Fruit fly (Drosophila melanogaster) whole organism, embryonic: ENCODE data around the gene pnr.

Experiments used
- ATbp ChIP-seq: fragments of 200-800 bp; sonication (Bioruptor generic); optimal IDR thresholded peaks from 2 replicates; lab custom pipeline; 2017; ENCODE audit warnings: missing biosample characterization, mild to moderate bottlenecking, missing genetic modification characterization, missing genetic modification reagents
- Aef1 ChIP-seq: fragments of 200-800 bp; sonication (Bioruptor generic); IDR thresholded peaks from 3 replicates; pipeline ENCODE4 v1.3.6; 2022; ENCODE audit warnings: missing biosample characterization, missing genetic modification characterization
- Atf3 ChIP-seq: fragments of 200-800 bp; sonication (Bioruptor generic); optimal IDR thresholded peaks from 3 replicates; lab custom pipeline; 2016; ENCODE audit warnings: missing biosample characterization, missing genetic modification characterization
- Bdp1 ChIP-seq: fragments of 200-800 bp; sonication (Bioruptor generic); optimal IDR thresholded peaks from 3 replicates; lab custom pipeline; 2016; ENCODE audit warnings: missing biosample characterization, missing genetic modification characterization
- CG10274 ChIP-seq: fragments of 200-800 bp; sonication (Bioruptor generic); optimal IDR thresholded peaks from 3 replicates; lab custom pipeline; 2017; ENCODE audit warnings: missing biosample characterization, mild to moderate bottlenecking, missing genetic modification characterization
- CG11247 ChIP-seq: fragments of 200-800 bp; sonication (Bioruptor generic); IDR thresholded peaks from 2 replicates; pipeline ENCODE4 v1.3.6; 2022; ENCODE audit warnings: missing biosample characterization, missing genetic modification characterization
- CG11723 ChIP-seq: fragments of 200-800 bp; sonication (Bioruptor generic); optimal IDR thresholded peaks from 2 replicates; lab custom pipeline; 2017; ENCODE audit warnings: missing biosample characterization, mild to moderate bottlenecking, missing genetic modification characterization
- CG15514 ChIP-seq: fragments of 200-800 bp; sonication (Bioruptor generic); optimal IDR thresholded peaks from 3 replicates; lab custom pipeline; 2017; ENCODE audit warnings: missing biosample characterization, missing genetic modification characterization, mild to moderate bottlenecking, moderate library complexity, missing genetic modification reagents
- CG16813 ChIP-seq: fragments of 200-800 bp; sonication (Bioruptor generic); IDR thresholded peaks from 3 replicates; pipeline ENCODE4 v1.3.6; 2022; ENCODE audit warnings: missing biosample characterization, missing genetic modification characterization; ENCODE audit not compliant: partially characterized antibody
- CG17385 ChIP-seq: fragments of 200-800 bp; sonication (Bioruptor generic); optimal IDR thresholded peaks from 3 replicates; lab custom pipeline; 2018; ENCODE audit warnings: missing biosample characterization, mild to moderate bottlenecking, missing genetic modification characterization
- CG18764 ChIP-seq: fragments of 200-800 bp; sonication (Bioruptor generic); optimal IDR thresholded peaks from 3 replicates; lab custom pipeline; 2016; ENCODE audit warnings: missing biosample characterization, missing genetic modification characterization
- CG2120 ChIP-seq: fragments of 200-800 bp; sonication (Bioruptor generic); optimal IDR thresholded peaks from 3 replicates; lab custom pipeline; 2016; ENCODE audit warnings: missing biosample characterization, missing genetic modification characterization
- CG2889 ChIP-seq: fragments of 200-800 bp; sonication (Bioruptor generic); IDR thresholded peaks from 3 replicates; pipeline ENCODE4 v1.3.6; 2022; ENCODE audit warnings: missing biosample characterization, missing genetic modification characterization
- CG3726 ChIP-seq: fragments of 200-800 bp; sonication (Bioruptor generic); IDR thresholded peaks from 3 replicates; pipeline ENCODE4, ENCODE4 v1.3.6; 2022; ENCODE audit warnings: missing biosample characterization, missing genetic modification characterization
- CG3838 ChIP-seq: fragments of 200-800 bp; sonication (Bioruptor generic); optimal IDR thresholded peaks from 3 replicates; lab custom pipeline; 2016; ENCODE audit warnings: missing biosample characterization, missing genetic modification characterization
- CG3847 ChIP-seq: fragments of 200-800 bp; sonication (Bioruptor generic); IDR thresholded peaks from 2 replicates; pipeline ENCODE4 v1.3.6; 2022; ENCODE audit warnings: missing biosample characterization, missing genetic modification characterization
- CG4282 ChIP-seq: fragments of 200-800 bp; sonication (Bioruptor generic); optimal IDR thresholded peaks from 2 replicates; lab custom pipeline; 2016; ENCODE audit warnings: missing biosample characterization, missing genetic modification characterization
- CG6854 ChIP-seq: fragments of 200-800 bp; sonication (Bioruptor generic); optimal IDR thresholded peaks from 3 replicates; lab custom pipeline; 2017; ENCODE audit warnings: missing biosample characterization, mild to moderate bottlenecking, missing genetic modification characterization
- CG8944 ChIP-seq: fragments of 200-800 bp; sonication (Bioruptor generic); optimal IDR thresholded peaks from 3 replicates; lab custom pipeline; 2016; ENCODE audit warnings: missing biosample characterization, missing genetic modification characterization
- CG9876 ChIP-seq: fragments of 200-800 bp; sonication (Bioruptor generic); optimal IDR thresholded peaks from 2 replicates; lab custom pipeline; 2016; ENCODE audit warnings: missing biosample characterization, missing genetic modification characterization
- CrebB ChIP-seq: fragments of 200-800 bp; sonication (Bioruptor generic); optimal IDR thresholded peaks from 3 replicates; lab custom pipeline; 2018; ENCODE audit warnings: missing biosample characterization, mild to moderate bottlenecking, missing genetic modification characterization
- D ChIP-seq, 2 experiments: fragments of 200-800 bp in 1 of 2; fragments of >200 bp in 1 of 2; sonication (Bioruptor generic) in 1 of 2; optimal IDR thresholded peaks; 2 replicates in 1 of 2; 3 replicates in 1 of 2; lab custom pipeline; 2017; ENCODE audit warnings: mild to moderate bottlenecking in 1 of 2, missing biosample characterization in 1 of 2, missing genetic modification characterization in 1 of 2, missing genetic modification reagents in 1 of 2
- D19A ChIP-seq: fragments of 200-800 bp; optimal IDR thresholded peaks from 3 replicates; lab custom pipeline; 2019; ENCODE audit warnings: missing biosample characterization, mild to moderate bottlenecking, missing genetic modification characterization, moderate library complexity
- D19B ChIP-seq: fragments of 200-800 bp; sonication (Bioruptor generic); optimal IDR thresholded peaks from 2 replicates; lab custom pipeline; 2017; ENCODE audit warnings: missing biosample characterization, mild to moderate bottlenecking, missing genetic modification characterization
- E2f1 ChIP-seq: fragments of 200-800 bp; sonication (Bioruptor generic); IDR thresholded peaks from 2 replicates; pipeline ENCODE4 v1.3.6; 2022; ENCODE audit warnings: missing biosample characterization, missing genetic modification characterization
- GATAe ChIP-seq: fragments of 200-800 bp; sonication (Bioruptor generic); conservative IDR thresholded peaks from 2 replicates; pipeline ENCODE4 v1.3.6; 2022; ENCODE audit warnings: missing biosample characterization, missing genetic modification characterization
- Gug ChIP-seq: fragments of 200-800 bp; sonication (Bioruptor generic); IDR thresholded peaks from 4 replicates; pipeline ENCODE4 v1.3.6; 2022; ENCODE audit warnings: missing biosample characterization, missing genetic modification characterization
- PHDP ChIP-seq: fragments of 200-800 bp; sonication (Bioruptor generic); optimal IDR thresholded peaks from 3 replicates; lab custom pipeline; 2018; ENCODE audit warnings: missing biosample characterization, mild to moderate bottlenecking, missing genetic modification characterization, moderate library complexity
- Rfx ChIP-seq: fragments of 200-800 bp; sonication (Bioruptor generic); IDR thresholded peaks from 2 replicates; pipeline ENCODE4 v1.3.6; 2022; ENCODE audit warnings: missing biosample characterization, missing genetic modification characterization
- Side ChIP-seq: fragments of 200-800 bp; sonication (Bioruptor generic); optimal IDR thresholded peaks from 2 replicates; lab custom pipeline; 2016; ENCODE audit warnings: missing biosample characterization, missing genetic modification characterization
- Sox100B ChIP-seq: fragments of 200-800 bp; sonication (Bioruptor generic); optimal IDR thresholded peaks from 3 replicates; lab custom pipeline; 2018; ENCODE audit warnings: missing biosample characterization, mild to moderate bottlenecking, missing genetic modification characterization
- bigmax ChIP-seq: fragments of 200-800 bp; sonication (Bioruptor generic); optimal IDR thresholded peaks from 2 replicates; lab custom pipeline; 2018; ENCODE audit warnings: missing biosample characterization, mild to moderate bottlenecking, missing genetic modification characterization
- br ChIP-seq: fragments of >200 bp; optimal IDR thresholded peaks from 2 replicates; lab custom pipeline; 2017
- btn ChIP-seq: fragments of 200-800 bp; sonication (Bioruptor generic); optimal IDR thresholded peaks from 2 replicates; lab custom pipeline; 2016; ENCODE audit warnings: missing biosample characterization, missing genetic modification characterization
- cg ChIP-seq: fragments of 200-800 bp; sonication (Bioruptor generic); optimal IDR thresholded peaks from 3 replicates; lab custom pipeline; 2019; ENCODE audit warnings: missing biosample characterization, mild to moderate bottlenecking, missing genetic modification characterization, moderate library complexity
- chinmo ChIP-seq: fragments of 200-800 bp; sonication (Bioruptor generic); IDR thresholded peaks from 4 replicates; pipeline ENCODE4 v1.3.6; 2022; ENCODE audit warnings: missing biosample characterization, missing genetic modification characterization; ENCODE audit not compliant: partially characterized antibody
- corto ChIP-seq: fragments of 200-800 bp; sonication (Bioruptor generic); optimal IDR thresholded peaks from 2 replicates; lab custom pipeline; 2016; ENCODE audit warnings: missing biosample characterization, mild to moderate bottlenecking, missing genetic modification characterization, moderate library complexity
- danr ChIP-seq: fragments of 200-800 bp; sonication (Bioruptor generic); IDR thresholded peaks from 2 replicates; pipeline ENCODE4 v1.3.6; 2022; ENCODE audit warnings: missing biosample characterization, missing genetic modification characterization
- dmrt99B ChIP-seq: fragments of 200-800 bp; sonication (Bioruptor generic); optimal IDR thresholded peaks from 2 replicates; lab custom pipeline; 2018; ENCODE audit warnings: missing biosample characterization, mild to moderate bottlenecking, missing genetic modification characterization, moderate library complexity
- exex ChIP-seq: fragments of 200-800 bp; sonication (Bioruptor generic); optimal IDR thresholded peaks from 4 replicates; lab custom pipeline; 2018; ENCODE audit warnings: missing biosample characterization, mild to moderate bottlenecking, missing genetic modification characterization, moderate library complexity
- gcm ChIP-seq: fragments of 200-800 bp; sonication (Bioruptor generic); optimal IDR thresholded peaks from 2 replicates; lab custom pipeline; 2019; ENCODE audit warnings: missing biosample characterization, mild to moderate bottlenecking, missing genetic modification characterization, moderate library complexity
- gro ChIP-seq: fragments of 200-800 bp; sonication (Bioruptor generic); optimal IDR thresholded peaks from 2 replicates; lab custom pipeline; 2016; ENCODE audit warnings: missing biosample characterization, missing genetic modification characterization
- gsb-n ChIP-seq: fragments of 200-800 bp; sonication (Bioruptor generic); optimal IDR thresholded peaks from 3 replicates; lab custom pipeline; 2018; ENCODE audit warnings: missing biosample characterization, mild to moderate bottlenecking, missing genetic modification characterization
- kay ChIP-seq: fragments of 200-800 bp; sonication (Bioruptor generic); optimal IDR thresholded peaks from 2 replicates; lab custom pipeline; 2016; ENCODE audit warnings: missing biosample characterization, missing genetic modification characterization
- luna ChIP-seq: fragments of 200-800 bp; sonication (Bioruptor generic); optimal IDR thresholded peaks from 2 replicates; lab custom pipeline; 2016; ENCODE audit warnings: missing biosample characterization, missing genetic modification characterization
- nau ChIP-seq: fragments of 200-800 bp; sonication (Bioruptor generic); optimal IDR thresholded peaks from 3 replicates; lab custom pipeline; 2017; ENCODE audit warnings: missing biosample characterization, mild to moderate bottlenecking, missing genetic modification characterization, missing genetic modification reagents
- salm ChIP-seq: fragments of 200-800 bp; sonication (Bioruptor generic); optimal IDR thresholded peaks from 2 replicates; lab custom pipeline; 2018; ENCODE audit warnings: missing biosample characterization, mild to moderate bottlenecking, missing genetic modification characterization
- sens-2 ChIP-seq: fragments of 200-800 bp; sonication (Bioruptor generic); IDR thresholded peaks from 2 replicates; pipeline ENCODE4 v1.3.6; 2022; ENCODE audit warnings: missing biosample characterization, missing genetic modification characterization
- tap ChIP-seq: fragments of 200-800 bp; optimal IDR thresholded peaks from 3 replicates; lab custom pipeline; 2019; ENCODE audit warnings: missing biosample characterization, mild to moderate bottlenecking, missing genetic modification characterization, moderate library complexity
- tup ChIP-seq: fragments of 200-800 bp; sonication (Bioruptor generic); optimal IDR thresholded peaks from 2 replicates; lab custom pipeline; 2016; ENCODE audit warnings: missing biosample characterization, mild to moderate bottlenecking, missing genetic modification characterization, moderate library complexity
- wek ChIP-seq: fragments of 200-800 bp; sonication (Bioruptor generic); optimal IDR thresholded peaks from 3 replicates; lab custom pipeline; 2018; ENCODE audit warnings: missing biosample characterization, mild to moderate bottlenecking, missing genetic modification characterization, moderate library complexity

The pnr gene

dm6 chr3R:16049369-16049768 lies 23.5 kb downstream of the pnr start, which contains the start of the genes IKKbeta and CG5013 (continued):
- peak; percentile 45; the same call in 1 of the 2 replicates for TF ChIP-seq CG3847
- peak; percentile 60; the same call in 2 of the 3 replicates for TF ChIP-seq CG2889 (GFP tag; lab: Robert Waterston, UW)
- TF ChIP-seq kay: peak; percentile 4
- TF ChIP-seq CrebB: no peak
- TF ChIP-seq dmrt99B (tag; lab: Kevin White, UChicago): no peak
- no peak for TF ChIP-seq GATAe (GFP tag; lab: Robert Waterston, UW)
- no peak for TF ChIP-seq gsb-n (tag; lab: Kevin White, UChicago)
- peak; percentile 22 for TF ChIP-seq btn (GFP tag; lab: Kevin White, UChicago)
- TF ChIP-seq Gug: no peak; the same call in 2 of the 4 replicates
- no peak for TF ChIP-seq gcm (GFP tag; lab: Kevin White, UChicago)
- TF ChIP-seq Bdp1: peak; percentile 7
- TF ChIP-seq CG6854 (GFP tag; lab: Kevin White, UChicago): no peak
- TF ChIP-seq CG11723: no peak
- peak; percentile 49 for TF ChIP-seq Side
- peak; percentile 26 for TF ChIP-seq CG9876 (GFP tag; lab: Kevin White, UChicago)
- no peak for TF ChIP-seq corto (GFP tag; lab: Kevin White, UChicago)
- TF ChIP-seq E2f1 (GFP tag; lab: Robert Waterston, UW): no peak
- TF ChIP-seq CG16813 (GFP tag; lab: Robert Waterston, UW): peak; percentile 81
- no peak for TF ChIP-seq CG11247 (GFP tag; lab: Robert Waterston, UW)
- TF ChIP-seq CG2120 (GFP tag; lab: Kevin White, UChicago): peak; percentile 68
- TF ChIP-seq cg (GFP tag; lab: Kevin White, UChicago): no peak
- no peak for TF ChIP-seq D (optimal IDR thresholded peaks at IDR 0.05; lab: Kevin White, UChicago)
- TF ChIP-seq D (GFP tag; optimal IDR thresholded peaks at IDR 0.05; lab: Kevin White, UChicago): no peak
- peak; percentile 7 for TF ChIP-seq CG17385 (GFP tag; lab: Kevin White, UChicago)
- peak; percentile 41 for TF ChIP-seq CG15514
- TF ChIP-seq gro (GFP tag; lab: Kevin White, UChicago): peak; percentile 71
- TF ChIP-seq nau (GFP tag; lab: Kevin White, UChicago): no peak
- no peak for TF ChIP-seq CG3838
- TF ChIP-seq CG8944 (GFP tag; lab: Kevin White, UChicago): no peak
- TF ChIP-seq chinmo (GFP tag; lab: Robert Waterston, UW): 0 out of 4 replicates have a peak, but pooled peaks have one; percentile 37
- no peak for TF ChIP-seq ATbp (GFP tag; lab: Kevin White, UChicago)
- TF ChIP-seq tup: no peak
- TF ChIP-seq Sox100B (GFP tag; lab: Kevin White, UChicago): no peak
- no peak for TF ChIP-seq CG10274 (GFP tag; lab: Kevin White, UChicago)
- no peak for TF ChIP-seq tap (tag; lab: Kevin White, UChicago)
- TF ChIP-seq Aef1 (GFP tag; lab: Robert Waterston, UW): peak; percentile 36; the same call in 2 of the 3 replicates
- peak; percentile 21 for TF ChIP-seq D19A (tag; lab: Kevin White, UChicago)
- no peak for TF ChIP-seq exex (tag; lab: Kevin White, UChicago)
- TF ChIP-seq CG3726 (GFP tag; lab: Robert Waterston, UW): no peak
- TF ChIP-seq salm (tag; lab: Kevin White, UChicago): no peak
- TF ChIP-seq luna: peak; percentile 35
- no peak for TF ChIP-seq D19B
- TF ChIP-seq wek: no peak
- peak; percentile 63; the same call in 1 of the 2 replicates for TF ChIP-seq Rfx
- TF ChIP-seq Atf3: no peak
- no peak for TF ChIP-seq bigmax (GFP tag; lab: Kevin White, UChicago)
- no peak for TF ChIP-seq sens-2 (GFP tag; lab: Robert Waterston, UW)
- TF ChIP-seq danr (GFP tag; lab: Robert Waterston, UW): no peak
- TF ChIP-seq CG4282 (GFP tag; lab: Kevin White, UChicago): peak; percentile 55
- peak; percentile 60 for TF ChIP-seq CG18764 (GFP tag; lab: Kevin White, UChicago)
- TF ChIP-seq PHDP (tag; lab: Kevin White, UChicago): no peak
- TF ChIP-seq br (lab: Kevin White, UChicago): no peak
